Worm (Caenorhabditis elegans): ENCODE results near the gene ZK180.6.

ce11 chrIV:4559160-4559559 lies 34.3 kb upstream of the ZK180.6 start:
- TF ChIP-seq him-1 (tag; optimal IDR thresholded peaks at IDR 0.05) (no peak), nhr-120 (GFP tag; IDR thresholded peaks at IDR 0.05) (no peak), T07F8.4 (tag; optimal IDR thresholded peaks at IDR 0.05) (no peak), ceh-91 (GFP tag; IDR thresholded peaks at IDR 0.05) (no peak), ceh-58 (GFP tag; IDR thresholded peaks at IDR 0.05) (no peak), snpc-4 (GFP tag; optimal IDR thresholded peaks at IDR 0.05) (no peak), snpc-4 (tag; optimal IDR thresholded peaks at IDR 0.05) (no peak), B0336.3 (GFP tag; IDR thresholded peaks at IDR 0.05) (no peak), B0019.2 (GFP tag; conservative IDR thresholded peaks at IDR 0.05) (no peak), Y56A3A.18 (GFP tag; IDR thresholded peaks at IDR 0.05) (no peak), snpc-1.1 (tag; optimal IDR thresholded peaks at IDR 0.05; ENCODE audit: insufficient read depth) (no peak), ets-4 (GFP tag; optimal IDR thresholded peaks at IDR 0.05) (no peak), xnd-1 (tag; optimal IDR thresholded peaks at IDR 0.05) (no peak), ceh-79 (tag; optimal IDR thresholded peaks at IDR 0.05) (no peak), nhr-27 (tag; optimal IDR thresholded peaks at IDR 0.05) (no peak)

Data from whole organism, young adult.